Fruit fly (Drosophila melanogaster) whole organism, larva: Measurements from ENCODE around the gene Brms1.

ENCODE experiments used
- noc ChIP-seq: fragments of 200-800 bp; sonication (Bioruptor generic); optimal IDR thresholded peaks from 3 replicates; lab custom pipeline; 2019; ENCODE audit warnings: missing biosample characterization, mild to moderate bottlenecking, missing genetic modification characterization, moderate library complexity

Brms1 gene

dm6 chrX:12889075-12889474 is 20.3 kb downstream of the Brms1 start:
- TF ChIP-seq noc (tag; lab: Kevin White, UChicago), result no peak

- TF ChIP-seq noc (tag; lab: Kevin White, UChicago), result no peak
Measured at dm6 chrX:12887549-12887948, 21.9 kb downstream of the Brms1 start.

dm6 chrX:12886543-12886942 is 22.9 kb downstream of the Brms1 start:
- TF ChIP-seq noc (tag; lab: Kevin White, UChicago), result no peak

- no peak for TF ChIP-seq noc (tag; lab: Kevin White, UChicago)
Measured at dm6 chrX:12869850-12870249, 39.6 kb downstream of the Brms1 start.

dm6 chrX:12868605-12869004 is 40.8 kb downstream of the Brms1 start:
- TF ChIP-seq noc (tag; lab: Kevin White, UChicago), result no peak
